Worm (Caenorhabditis elegans) whole organism, L3 larva: Measurements from ENCODE around the gene sra-26.
A peak's percentile ranks its signal among the peaks of the same experiment; 100 is the strongest.

Source experiments
- R02D3.7 ChIP-seq: fragments of 150-350 bp; optimal IDR thresholded peaks from 2 replicates; lab custom pipeline; 2014; ENCODE audit warnings: missing biosample characterization, missing genetic modification characterization
- aly-2 ChIP-seq: fragments of 150-350 bp; optimal IDR thresholded peaks from 2 replicates; lab custom pipeline; 2014; ENCODE audit warnings: missing biosample characterization, missing genetic modification characterization
- ama-1 ChIP-seq: fragments of 150-350 bp; optimal IDR thresholded peaks from 2 replicates; lab custom pipeline; 2018
- ceh-16 ChIP-seq: sonication (generic microtip); optimal IDR thresholded peaks from 2 replicates; lab custom pipeline; 2017; ENCODE audit warnings: missing biosample characterization, missing genetic modification characterization
- ceh-28 ChIP-seq: fragments of 150-350 bp; optimal IDR thresholded peaks from 2 replicates; lab custom pipeline; 2014; ENCODE audit warnings: missing biosample characterization, missing genetic modification reagents, missing genetic modification characterization
- ceh-82 ChIP-seq: fragments of 150-350 bp; optimal IDR thresholded peaks from 2 replicates; lab custom pipeline; 2014; ENCODE audit warnings: missing biosample characterization, missing genetic modification characterization
- ceh-9 ChIP-seq: sonication (generic microtip); optimal IDR thresholded peaks from 2 replicates; lab custom pipeline; 2018; ENCODE audit warnings: missing biosample characterization, missing genetic modification characterization
- daf-12 ChIP-seq: fragments of 150-350 bp; optimal IDR thresholded peaks from 2 replicates; lab custom pipeline; 2014; ENCODE audit warnings: missing biosample characterization, missing genetic modification reagents, missing genetic modification characterization
- egl-27 ChIP-seq: sonication (generic microtip); optimal IDR thresholded peaks from 4 replicates; lab custom pipeline; 2017; ENCODE audit warnings: missing biosample characterization, missing genetic modification reagents, missing genetic modification characterization
- egl-5 ChIP-seq: fragments of 150-350 bp; optimal IDR thresholded peaks from 2 replicates; lab custom pipeline; 2017; ENCODE audit warnings: missing biosample characterization, missing genetic modification reagents, missing genetic modification characterization, inconsistent platforms
- elt-1 ChIP-seq: fragments of 150-350 bp; optimal IDR thresholded peaks from 2 replicates; lab custom pipeline; 2014; ENCODE audit warnings: missing biosample characterization, missing genetic modification characterization
- elt-2 ChIP-seq: sonication (generic microtip); optimal IDR thresholded peaks from 2 replicates; lab custom pipeline; 2016; ENCODE audit warnings: missing genetic modification reagents, mild to moderate bottlenecking, missing genetic modification characterization, missing compliant biosample characterization
- elt-3 ChIP-seq, 3 experiments: fragments of 150-350 bp in 1 of 3; sonication (generic microtip) in 2 of 3; optimal IDR thresholded peaks; 2 replicates in 2 of 3; 4 replicates in 1 of 3; lab custom pipeline; 2014 to 2017; ENCODE audit warnings: missing biosample characterization in 3 of 3, missing genetic modification characterization in 3 of 3
- eor-1 ChIP-seq, 2 experiments: fragments of 150-350 bp; optimal IDR thresholded peaks; 2 replicates each; lab custom pipeline; 2014 to 2018; ENCODE audit warnings: missing biosample characterization in 2 of 2, missing genetic modification characterization in 2 of 2
- fkh-2 ChIP-seq: fragments of 150-350 bp; optimal IDR thresholded peaks from 2 replicates; lab custom pipeline; 2014; ENCODE audit warnings: missing biosample characterization, missing genetic modification reagents, missing genetic modification characterization
- fos-1 ChIP-seq: fragments of 150-350 bp; optimal IDR thresholded peaks from 2 replicates; lab custom pipeline; 2014; ENCODE audit warnings: missing biosample characterization, missing genetic modification characterization
- hmg-11 ChIP-seq: sonication (generic microtip); optimal IDR thresholded peaks from 2 replicates; lab custom pipeline; 2016; ENCODE audit warnings: missing genetic modification characterization, missing compliant biosample characterization
- jun-1 ChIP-seq: fragments of 150-350 bp; optimal IDR thresholded peaks from 2 replicates; lab custom pipeline; 2014; ENCODE audit warnings: missing biosample characterization, missing genetic modification reagents, missing genetic modification characterization
- lin-15B ChIP-seq: fragments of 150-350 bp; optimal IDR thresholded peaks from 2 replicates; lab custom pipeline; 2014; ENCODE audit warnings: missing biosample characterization, missing genetic modification characterization
- lin-39 ChIP-seq: fragments of 150-350 bp; optimal IDR thresholded peaks from 2 replicates; lab custom pipeline; 2018; ENCODE audit warnings: missing biosample characterization, missing genetic modification reagents, missing genetic modification characterization
- mdl-1 ChIP-seq: fragments of 150-350 bp; optimal IDR thresholded peaks from 2 replicates; lab custom pipeline; 2014; ENCODE audit warnings: missing biosample characterization, missing genetic modification characterization
- mml-1 ChIP-seq: fragments of 150-350 bp; sonication (generic microtip); optimal IDR thresholded peaks from 3 replicates; lab custom pipeline; 2014; ENCODE audit warnings: missing biosample characterization, missing genetic modification characterization
- nfya-1 ChIP-seq: sonication (generic microtip); optimal IDR thresholded peaks from 2 replicates; lab custom pipeline; 2017; ENCODE audit warnings: missing genetic modification characterization, mild to moderate bottlenecking, missing compliant biosample characterization, antibody characterized with exemption, moderate library complexity; ENCODE audit not compliant: insufficient read depth
- nhr-11 ChIP-seq: fragments of 150-350 bp; optimal IDR thresholded peaks from 2 replicates; lab custom pipeline; 2014; ENCODE audit warnings: missing biosample characterization, missing genetic modification characterization
- nhr-12 ChIP-seq: fragments of 150-350 bp; optimal IDR thresholded peaks from 2 replicates; lab custom pipeline; 2014; ENCODE audit warnings: missing biosample characterization, missing genetic modification characterization
- nhr-23 ChIP-seq: fragments of 150-350 bp; optimal IDR thresholded peaks from 2 replicates; lab custom pipeline; 2014; ENCODE audit warnings: missing biosample characterization, missing genetic modification reagents, missing genetic modification characterization
- nhr-237 ChIP-seq: fragments of 150-350 bp; optimal IDR thresholded peaks from 2 replicates; lab custom pipeline; 2014; ENCODE audit warnings: missing biosample characterization, missing genetic modification characterization
- nhr-25 ChIP-seq: sonication (generic microtip); optimal IDR thresholded peaks from 2 replicates; lab custom pipeline; 2017; ENCODE audit warnings: missing biosample characterization, missing genetic modification characterization
- nhr-43 ChIP-seq: sonication (generic microtip); optimal IDR thresholded peaks from 2 replicates; lab custom pipeline; 2016; ENCODE audit warnings: mild to moderate bottlenecking, missing genetic modification characterization, missing compliant biosample characterization; ENCODE audit not compliant: poor library complexity, severe bottlenecking
- nhr-67 ChIP-seq: fragments of 150-350 bp; optimal IDR thresholded peaks from 2 replicates; lab custom pipeline; 2014; ENCODE audit warnings: missing biosample characterization, missing genetic modification characterization
- nhr-76 ChIP-seq: fragments of 150-350 bp; sonication (generic microtip); optimal IDR thresholded peaks from 5 replicates; lab custom pipeline; 2014; ENCODE audit warnings: missing biosample characterization, missing genetic modification characterization
- nhr-77 ChIP-seq: fragments of 150-350 bp; optimal IDR thresholded peaks from 2 replicates; lab custom pipeline; 2014; ENCODE audit warnings: missing biosample characterization, missing genetic modification characterization
- pha-4 ChIP-seq: fragments of 150-350 bp; optimal IDR thresholded peaks from 2 replicates; lab custom pipeline; 2014; ENCODE audit warnings: missing biosample characterization, missing genetic modification reagents, missing genetic modification characterization
- pqm-1 ChIP-seq: fragments of 150-350 bp; optimal IDR thresholded peaks from 2 replicates; lab custom pipeline; 2017; ENCODE audit warnings: missing biosample characterization, missing genetic modification characterization, inconsistent platforms
- sea-2 ChIP-seq: fragments of 150-350 bp; sonication (generic microtip); optimal IDR thresholded peaks from 4 replicates; lab custom pipeline; 2014; ENCODE audit warnings: missing biosample characterization, missing genetic modification reagents, missing genetic modification characterization
- skn-1 ChIP-seq: fragments of 150-350 bp; optimal IDR thresholded peaks from 2 replicates; lab custom pipeline; 2014; ENCODE audit warnings: missing biosample characterization, missing genetic modification characterization
- snpc-4 ChIP-seq: fragments of 150-350 bp; optimal IDR thresholded peaks from 2 replicates; lab custom pipeline; 2014; ENCODE audit warnings: missing biosample characterization, missing genetic modification characterization
- tbx-2 ChIP-seq: sonication (generic microtip); optimal IDR thresholded peaks from 2 replicates; lab custom pipeline; 2016; ENCODE audit warnings: mild to moderate bottlenecking, missing genetic modification characterization, missing compliant biosample characterization
- unc-39 ChIP-seq: sonication (generic microtip); optimal IDR thresholded peaks from 4 replicates; lab custom pipeline; 2017; ENCODE audit warnings: missing biosample characterization, missing genetic modification characterization
- unc-62 ChIP-seq: fragments of 150-350 bp; sonication (generic microtip); optimal IDR thresholded peaks from 4 replicates; lab custom pipeline; 2014; ENCODE audit warnings: missing biosample characterization, missing genetic modification reagents, missing genetic modification characterization
- zag-1 ChIP-seq: fragments of 150-350 bp; optimal IDR thresholded peaks from 2 replicates; lab custom pipeline; 2014; ENCODE audit warnings: missing biosample characterization, missing genetic modification characterization
- ztf-11 ChIP-seq: fragments of 150-350 bp; optimal IDR thresholded peaks from 2 replicates; lab custom pipeline; 2014; ENCODE audit warnings: missing biosample characterization, missing genetic modification characterization
- ztf-4 ChIP-seq: fragments of 150-350 bp; optimal IDR thresholded peaks from 2 replicates; lab custom pipeline; 2014; ENCODE audit warnings: missing biosample characterization, missing genetic modification characterization

The sra-26 gene

DNA sequence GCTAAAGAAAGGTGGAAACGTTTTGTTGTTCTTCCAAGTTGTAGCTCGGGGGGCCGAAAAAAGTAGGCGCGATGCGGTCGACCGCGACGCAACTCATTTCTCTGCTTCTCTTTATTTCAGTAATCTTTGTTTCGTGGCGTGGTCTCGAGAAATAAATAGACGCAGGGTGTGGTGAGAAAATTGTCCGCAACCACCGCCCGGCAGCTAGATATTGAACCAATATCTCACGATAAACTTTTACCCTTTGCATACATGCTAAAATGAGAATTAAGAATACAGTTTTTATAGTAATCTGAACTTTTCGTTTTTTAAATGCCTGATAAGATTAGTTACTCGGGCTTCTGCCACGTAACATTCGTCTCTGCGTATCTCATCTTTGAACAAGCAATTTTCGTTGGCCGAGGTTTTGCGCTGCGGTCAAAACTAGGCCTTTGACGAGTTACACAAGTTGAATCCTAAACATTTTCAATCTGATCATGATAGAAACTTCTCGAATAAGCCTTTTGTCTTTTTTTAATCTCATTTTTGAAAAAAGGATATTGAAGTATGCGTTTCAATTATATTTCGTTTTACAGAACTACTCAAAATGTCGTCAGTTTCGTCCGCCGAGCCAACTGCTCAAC, 32.2 kb upstream of the sra-26 start, which contains the start of gene gyf-1:
Gene gyf-1 (plus strand): TSS at position 573 of the 623 bp plus-strand sequence.
- TF ChIP-seq ceh-28 (tag; lab: Kevin White, UChicago), result no peak
- no peak for TF ChIP-seq nhr-11
- peak; percentile 20 for TF ChIP-seq pqm-1 (tag; lab: Kevin White, UChicago)
- TF ChIP-seq nhr-237 (tag; lab: Kevin White, UChicago), result no peak
- TF ChIP-seq ceh-16 (tag; lab: Kevin White, UChicago), result no peak
- TF ChIP-seq ztf-11 (tag; lab: Kevin White, UChicago), result no peak
- no peak for TF ChIP-seq fos-1 (tag; lab: Kevin White, UChicago)
- no peak for TF ChIP-seq unc-39 (tag; lab: Kevin White, UChicago)
- TF ChIP-seq mdl-1, result no peak
- peak; percentile 7 for TF ChIP-seq pha-4 (tag; lab: Kevin White, UChicago)
- TF ChIP-seq jun-1 (tag; lab: Kevin White, UChicago), result no peak
- peak; percentile 66 for TF ChIP-seq lin-39
- no peak for TF ChIP-seq egl-27
- TF ChIP-seq nhr-77 (tag; lab: Kevin White, UChicago), result no peak
- no peak for TF ChIP-seq tbx-2
- no peak for TF ChIP-seq ztf-4
- TF ChIP-seq hmg-11, result no peak
- TF ChIP-seq eor-1 (tag; optimal IDR thresholded peaks at IDR 0.05; lab: Kevin White, UChicago), result no peak
- no peak for TF ChIP-seq elt-3 (tag; optimal IDR thresholded peaks at IDR 0.05; lab: Kevin White, UChicago)
- TF ChIP-seq snpc-4 (tag; lab: Kevin White, UChicago), result peak; percentile 61
- no peak for TF ChIP-seq ceh-9
- peak; percentile 58 for TF ChIP-seq elt-2 (tag; lab: Kevin White, UChicago)
- TF ChIP-seq lin-15B (tag; lab: Kevin White, UChicago), result peak; percentile 73
- no peak for TF ChIP-seq skn-1 (tag; lab: Kevin White, UChicago)
- no peak for TF ChIP-seq fkh-2 (tag; lab: Kevin White, UChicago)
- TF ChIP-seq nhr-67 (tag; lab: Kevin White, UChicago), result no peak
- TF ChIP-seq zag-1 (tag; lab: Kevin White, UChicago), result no peak
- no peak for TF ChIP-seq daf-12
- TF ChIP-seq aly-2 (tag; lab: Kevin White, UChicago), result no peak
- TF ChIP-seq nhr-43 (tag; lab: Kevin White, UChicago), result no peak
- TF ChIP-seq nhr-76, result no peak
- TF ChIP-seq nhr-23 (tag; lab: Kevin White, UChicago), result peak; percentile 0
- no peak for TF ChIP-seq R02D3.7
- no peak for TF ChIP-seq sea-2 (GFP tag; lab: Kevin White, UChicago)
- TF ChIP-seq mml-1, result no peak
- no peak for TF ChIP-seq nhr-25
- no peak for TF ChIP-seq ceh-82 (tag; lab: Kevin White, UChicago)
- TF ChIP-seq elt-1 (tag; lab: Kevin White, UChicago), result no peak
- peak; percentile 31 for TF ChIP-seq egl-5 (tag; lab: Kevin White, UChicago)
- TF ChIP-seq nfya-1 (tag; lab: Kevin White, UChicago), result peak; percentile 63
- TF ChIP-seq unc-62 (GFP tag; lab: Kevin White, UChicago), result no peak

DNA sequence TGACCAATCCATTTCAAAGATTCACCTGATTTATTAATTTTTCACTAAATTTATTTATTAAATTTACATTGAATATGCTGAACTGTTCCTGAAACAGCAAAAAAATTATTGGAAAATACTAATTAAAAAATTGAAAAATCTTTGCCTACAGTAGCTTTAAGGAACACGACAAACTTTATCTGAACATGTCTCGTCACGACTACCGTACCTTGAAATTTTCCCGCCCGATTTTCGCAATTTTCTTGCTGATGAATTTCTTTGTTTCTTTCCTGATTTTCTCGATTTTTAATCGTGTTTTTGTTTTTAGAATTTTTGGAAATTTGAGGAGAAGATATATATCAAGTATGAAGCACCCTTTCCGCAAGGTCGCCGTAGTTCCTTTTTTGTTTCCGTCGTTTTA, 31.3 kb upstream of the sra-26 start:
- TF ChIP-seq lin-39 (no peak), nhr-25 (peak; percentile 14)
- TF ChIP-seq, all 47 proteins: peak for 1

DNA sequence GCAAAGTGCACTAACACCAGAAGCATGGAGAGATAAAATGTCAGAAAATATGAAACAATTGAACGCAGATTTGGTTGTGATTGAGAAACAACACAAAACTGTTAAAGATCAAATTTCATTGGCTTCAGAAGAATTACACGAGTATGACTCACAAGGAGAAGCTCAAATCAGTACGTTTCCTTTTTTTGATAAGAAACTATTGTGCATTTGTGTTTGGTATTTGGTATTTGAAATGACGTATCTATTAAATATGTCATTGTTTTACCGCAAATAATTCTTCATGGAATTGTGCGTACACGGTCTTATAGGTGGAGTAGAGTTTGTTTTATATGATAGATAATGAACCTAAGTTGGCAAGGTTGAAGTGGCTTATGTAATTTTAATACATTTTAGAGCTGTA, 29.9 kb upstream of the sra-26 start:
- no peak for TF ChIP-seq nhr-237 (tag; lab: Kevin White, UChicago)
- no peak for TF ChIP-seq unc-39 (tag; lab: Kevin White, UChicago)
- no peak for TF ChIP-seq nhr-43 (tag; lab: Kevin White, UChicago)
- no peak for TF ChIP-seq egl-27
- TF ChIP-seq pqm-1 (tag; lab: Kevin White, UChicago), result peak; percentile 76
- no peak for TF ChIP-seq nhr-12 (tag; lab: Kevin White, UChicago)
- TF ChIP-seq elt-2 (tag; lab: Kevin White, UChicago), result peak; percentile 59
- no peak for TF ChIP-seq nhr-76
- TF ChIP-seq egl-5 (tag; lab: Kevin White, UChicago), result no peak
- no peak for TF ChIP-seq nhr-11
- no peak for TF ChIP-seq eor-1 (tag; optimal IDR thresholded peaks at IDR 0.05; lab: Kevin White, UChicago)
- no peak for TF ChIP-seq unc-62 (GFP tag; lab: Kevin White, UChicago)
- no peak for TF ChIP-seq ama-1 (lab: Kevin White, UChicago)
- no peak for TF ChIP-seq snpc-4 (tag; lab: Kevin White, UChicago)
- no peak for TF ChIP-seq daf-12
- TF ChIP-seq nhr-25, result no peak
- TF ChIP-seq, all 47 proteins: peak for 2
